Fruit fly (Drosophila melanogaster): ENCODE data around the gene cactin.

DNA sequence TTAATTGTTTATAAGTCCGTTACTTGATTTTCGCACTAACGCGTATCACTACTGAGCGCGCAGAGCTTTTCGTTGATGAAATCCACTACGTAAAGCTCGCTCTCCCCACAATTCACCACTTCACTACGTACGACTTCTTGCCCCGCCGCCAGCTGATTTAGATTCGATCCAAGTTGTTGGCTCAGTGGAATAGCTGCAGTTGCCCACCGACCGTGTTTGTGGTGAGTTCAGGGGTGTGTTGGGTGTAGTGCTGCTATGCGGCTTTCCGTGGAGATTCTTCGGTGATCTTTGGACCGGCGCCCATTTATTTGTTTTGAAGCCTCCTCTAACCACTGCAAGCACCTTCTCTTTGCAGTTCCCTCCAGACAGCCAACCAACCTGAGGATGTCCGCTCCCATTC is 44.3 kb downstream of the cactin start:
- TF ChIP-seq pan (optimal IDR thresholded peaks at IDR 0.05) (no peak), psq (GFP tag; optimal IDR thresholded peaks at IDR 0.05) (no peak), Abd-B (GFP tag; optimal IDR thresholded peaks at IDR 0.05) (no peak), fru (GFP tag; optimal IDR thresholded peaks at IDR 0.05) (no peak), Vsx2 (GFP tag; optimal IDR thresholded peaks at IDR 0.05; ENCODE audit: partially characterized antibody) (no peak), HLH106 (tag; optimal IDR thresholded peaks at IDR 0.05) (no peak), tai (GFP tag; optimal IDR thresholded peaks at IDR 0.05) (no peak), br (GFP tag; optimal IDR thresholded peaks at IDR 0.05) (no peak), Dfd (GFP tag; optimal IDR thresholded peaks at IDR 0.05) (no peak), usp (GFP tag; optimal IDR thresholded peaks at IDR 0.05) (no peak), dmrt93B (GFP tag; optimal IDR thresholded peaks at IDR 0.05) (no peak), dl (GFP tag; optimal IDR thresholded peaks at IDR 0.05; ENCODE audit: insufficient read depth in 1 of 2, partially characterized antibody in 2 of 2) (no peak), rgr (GFP tag; optimal IDR thresholded peaks at IDR 0.05) (no peak)
